Worm (Caenorhabditis elegans) whole organism, L1 larva: ENCODE results near the gene W04H10.6.

Source experiments
- blmp-1 ChIP-seq: fragments of 150-350 bp; optimal IDR thresholded peaks from 2 replicates; lab custom pipeline; 2014; ENCODE audit warnings: missing biosample characterization, missing genetic modification characterization
- dpl-1 ChIP-seq, 3 experiments: fragments of 150-350 bp in 2 of 3; sonication (generic microtip) in 1 of 3; optimal IDR thresholded peaks; 2 replicates each; lab custom pipeline; 2014 to 2017; ENCODE audit warnings: missing biosample characterization in 3 of 3, missing genetic modification characterization in 3 of 3, missing genetic modification reagents in 3 of 3
- efl-1 ChIP-seq, 4 experiments: fragments of 150-350 bp; optimal IDR thresholded peaks in 3 of 4; peaks in 1 of 4; 1 replicate in 1 of 4; 2 replicates in 3 of 4; lab custom pipeline; 2014; ENCODE audit warnings: missing biosample characterization in 2 of 4, missing genetic modification characterization in 2 of 4, missing genetic modification reagents in 2 of 4
- elt-3 ChIP-seq, 6 experiments: fragments of 150-350 bp in 1 of 6; sonication (generic microtip); optimal IDR thresholded peaks; 2 replicates each; lab custom pipeline; 2017 to 2018; ENCODE audit warnings: missing biosample characterization in 6 of 6, missing genetic modification characterization in 6 of 6, inconsistent platforms in 1 of 6
- jun-1 ChIP-seq: fragments of 150-350 bp; optimal IDR thresholded peaks from 2 replicates; lab custom pipeline; 2014; ENCODE audit warnings: missing biosample characterization, missing genetic modification reagents, missing genetic modification characterization
- nhr-237 ChIP-seq: fragments of 150-350 bp; optimal IDR thresholded peaks from 2 replicates; lab custom pipeline; 2014; ENCODE audit warnings: missing biosample characterization, missing genetic modification characterization
- nhr-28 ChIP-seq: fragments of 150-350 bp; optimal IDR thresholded peaks from 2 replicates; lab custom pipeline; 2014; ENCODE audit warnings: missing biosample characterization, missing genetic modification characterization
- unc-130 ChIP-seq: fragments of 150-350 bp; optimal IDR thresholded peaks from 2 replicates; lab custom pipeline; 2017; ENCODE audit warnings: missing biosample characterization, missing genetic modification characterization, inconsistent platforms

- no peak for TF ChIP-seq jun-1 (tag; lab: Kevin White, UChicago)
- peak in 2 of 6 experiments; percentile 20 to 51 for TF ChIP-seq elt-3 (tag; optimal IDR thresholded peaks at IDR 0.05; lab: Kevin White, UChicago)
- peak; percentile 69 for TF ChIP-seq blmp-1
- TF ChIP-seq dpl-1 (GFP tag; optimal IDR thresholded peaks at IDR 0.05; lab: Kevin White, UChicago): peak; percentile 15 to 46 (median 44)
- TF ChIP-seq nhr-28 (tag; lab: Kevin White, UChicago): no peak
- no peak for TF ChIP-seq unc-130 (tag; lab: Kevin White, UChicago)
- no peak for TF ChIP-seq nhr-237 (tag; lab: Kevin White, UChicago)
- peak; percentile 63 to 68 for TF ChIP-seq efl-1 (optimal IDR thresholded peaks at IDR 0.05; lab: Kevin White, UChicago)
- peak; percentile 31 to 90 for TF ChIP-seq efl-1 (GFP tag; optimal IDR thresholded peaks at IDR 0.05 in 1 of 2; lab: Kevin White, UChicago)
These were observed 17.7 kb upstream of the W04H10.6 start for ce11 chrII:625926-626325.
